Worm (Caenorhabditis elegans) whole organism, young adult: ENCODE data around the gene M117.4.

Source experiments
- B0019.2 ChIP-seq: fragments of 200-800 bp; sonication (Bioruptor generic); conservative IDR thresholded peaks from 2 replicates; pipeline ENCODE4 v1.3.6; 2022; ENCODE audit warnings: missing genetic modification reagents, missing genetic modification characterization, missing compliant biosample characterization
- B0035.1 ChIP-seq: sonication (generic microtip); optimal IDR thresholded peaks from 2 replicates; lab custom pipeline; 2016; ENCODE audit warnings: missing genetic modification characterization, mild to moderate bottlenecking, missing compliant biosample characterization, missing genotype, missing genetic modification reagents
- C17E4.6 ChIP-seq: fragments of 200-800 bp; sonication (Bioruptor generic); IDR thresholded peaks from 2 replicates; pipeline ENCODE4 v1.3.6; 2022; ENCODE audit warnings: missing genetic modification reagents, missing genetic modification characterization, missing compliant biosample characterization
- F57A8.1 ChIP-seq: fragments of 200-800 bp; sonication (Bioruptor generic); optimal IDR thresholded peaks from 2 replicates; lab custom pipeline; 2018; ENCODE audit warnings: mild to moderate bottlenecking, missing genetic modification characterization, moderate library complexity, missing compliant biosample characterization
- T07F8.4 ChIP-seq: sonication (generic microtip); optimal IDR thresholded peaks from 2 replicates; lab custom pipeline; 2016; ENCODE audit warnings: mild to moderate bottlenecking, missing genetic modification characterization, moderate library complexity, missing compliant biosample characterization
- T26A5.8 ChIP-seq: sonication (generic microtip); optimal IDR thresholded peaks from 2 replicates; lab custom pipeline; 2016; ENCODE audit warnings: missing genetic modification characterization, missing compliant biosample characterization
- Y53G8AR.9 ChIP-seq: fragments of 200-800 bp; sonication (Bioruptor generic); conservative IDR thresholded peaks from 2 replicates; pipeline ENCODE4 v1.3.6; 2022; ENCODE audit warnings: missing genetic modification reagents, missing genetic modification characterization, missing compliant biosample characterization
- Y56A3A.18 ChIP-seq: fragments of 200-800 bp; sonication (Bioruptor generic); IDR thresholded peaks from 2 replicates; pipeline ENCODE4 v1.3.6; 2022; ENCODE audit warnings: missing genetic modification reagents, missing genetic modification characterization, missing compliant biosample characterization
- Y67H2A.10 ChIP-seq: fragments of 200-800 bp; sonication (Bioruptor generic); conservative IDR thresholded peaks from 2 replicates; pipeline ENCODE4 v1.3.6; 2022; ENCODE audit warnings: missing genetic modification reagents, missing genetic modification characterization, missing compliant biosample characterization
- Y79H2A.3 ChIP-seq: fragments of 200-800 bp; sonication (Bioruptor generic); conservative IDR thresholded peaks from 2 replicates; pipeline ENCODE4 v1.3.6; 2022; ENCODE audit warnings: missing genetic modification reagents, missing genetic modification characterization, missing compliant biosample characterization
- ZK185.1 ChIP-seq: sonication (generic microtip); optimal IDR thresholded peaks from 2 replicates; lab custom pipeline; 2016; ENCODE audit warnings: mild to moderate bottlenecking, missing genetic modification characterization, missing compliant biosample characterization; ENCODE audit not compliant: poor library complexity, severe bottlenecking
- akir-1 ChIP-seq: fragments of 200-800 bp; sonication (Bioruptor generic); optimal IDR thresholded peaks from 2 replicates; lab custom pipeline; 2018; ENCODE audit warnings: mild to moderate bottlenecking, missing genetic modification characterization, moderate library complexity, missing compliant biosample characterization
- ama-1 ChIP-seq, 3 experiments: fragments of 150-350 bp in 1 of 3; sonication (generic microtip) in 2 of 3; optimal IDR thresholded peaks; 2 replicates each; lab custom pipeline; 2014 to 2018; ENCODE audit warnings: missing biosample characterization in 2 of 3, missing genetic modification characterization in 2 of 3, missing genetic modification reagents in 2 of 3
- aptf-3 ChIP-seq: fragments of 200-800 bp; sonication (Bioruptor generic); IDR thresholded peaks from 2 replicates; pipeline ENCODE4 v1.3.6; 2022; ENCODE audit warnings: missing genetic modification characterization, missing compliant biosample characterization
- atf-7 ChIP-seq: sonication (generic microtip); optimal IDR thresholded peaks from 2 replicates; lab custom pipeline; 2017; ENCODE audit warnings: mild to moderate bottlenecking, missing genetic modification characterization, missing compliant biosample characterization
- athp-1 ChIP-seq: sonication (generic microtip); optimal IDR thresholded peaks from 2 replicates; lab custom pipeline; 2017; ENCODE audit warnings: mild to moderate bottlenecking, missing genetic modification characterization, missing compliant biosample characterization
- attf-5 ChIP-seq: fragments of 200-800 bp; sonication (Bioruptor generic); optimal IDR thresholded peaks from 2 replicates; lab custom pipeline; 2018; ENCODE audit warnings: mild to moderate bottlenecking, missing genetic modification characterization, missing compliant biosample characterization
- attf-6 ChIP-seq: fragments of 200-800 bp; sonication (Bioruptor generic); IDR thresholded peaks from 2 replicates; pipeline ENCODE4 v1.3.6; 2022; ENCODE audit warnings: missing genetic modification reagents, missing genetic modification characterization, missing compliant biosample characterization
- bed-1 ChIP-seq: fragments of 200-800 bp; sonication (Bioruptor generic); IDR thresholded peaks from 2 replicates; pipeline ENCODE4 v1.3.6; 2022; ENCODE audit warnings: missing genetic modification reagents, missing genetic modification characterization, missing compliant biosample characterization
- efl-1 ChIP-seq: fragments of 150-350 bp; optimal IDR thresholded peaks from 2 replicates; lab custom pipeline; 2014; ENCODE audit warnings: missing biosample characterization, missing genetic modification reagents, missing genetic modification characterization
- ekl-4 ChIP-seq: fragments of 200-800 bp; sonication (Bioruptor generic); IDR thresholded peaks from 2 replicates; pipeline ENCODE4 v1.3.6; 2022; ENCODE audit warnings: missing genetic modification reagents, missing genetic modification characterization, missing compliant biosample characterization
- fkh-3 ChIP-seq: sonication (generic microtip); optimal IDR thresholded peaks from 2 replicates; lab custom pipeline; 2016; ENCODE audit warnings: mild to moderate bottlenecking, missing genetic modification characterization, missing compliant biosample characterization
- gei-17 ChIP-seq: fragments of 200-800 bp; sonication (Bioruptor generic); optimal IDR thresholded peaks from 2 replicates; lab custom pipeline; 2018; ENCODE audit warnings: mild to moderate bottlenecking, missing genetic modification characterization, missing compliant biosample characterization
- hlh-12 ChIP-seq: sonication (generic microtip); optimal IDR thresholded peaks from 2 replicates; lab custom pipeline; 2016; ENCODE audit warnings: missing genetic modification characterization, missing compliant biosample characterization
- hlh-26 ChIP-seq: fragments of 200-800 bp; sonication (Bioruptor generic); conservative IDR thresholded peaks from 2 replicates; pipeline ENCODE4 v1.3.6; 2022; ENCODE audit warnings: missing genetic modification reagents, missing genetic modification characterization, missing compliant biosample characterization
- hmg-1.2 ChIP-seq: fragments of 200-800 bp; sonication (Bioruptor generic); IDR thresholded peaks from 2 replicates; pipeline ENCODE4 v1.3.6; 2022; ENCODE audit warnings: missing genetic modification reagents, missing genetic modification characterization, missing compliant biosample characterization
- hmg-20 ChIP-seq: fragments of 200-800 bp; sonication (Bioruptor generic); IDR thresholded peaks from 2 replicates; pipeline ENCODE4 v1.3.6; 2022; ENCODE audit warnings: missing genetic modification reagents, missing genetic modification characterization, missing compliant biosample characterization
- hrde-1 ChIP-seq: sonication (generic microtip); optimal IDR thresholded peaks from 2 replicates; lab custom pipeline; 2016; ENCODE audit warnings: missing genetic modification characterization, mild to moderate bottlenecking, missing compliant biosample characterization, moderate library complexity, missing genotype, missing genetic modification reagents, borderline replicate concordance
- let-526 ChIP-seq: fragments of 200-800 bp; sonication (Bioruptor generic); IDR thresholded peaks from 2 replicates; pipeline ENCODE4 v1.3.6; 2022; ENCODE audit warnings: missing genetic modification reagents, missing genetic modification characterization, missing compliant biosample characterization
- lin-26 ChIP-seq: fragments of 200-800 bp; sonication (Bioruptor generic); IDR thresholded peaks from 2 replicates; pipeline ENCODE4 v1.3.6; 2022; ENCODE audit warnings: missing genetic modification reagents, missing genetic modification characterization, missing compliant biosample characterization
- lin-35 ChIP-seq, 3 experiments: fragments of 150-350 bp in 2 of 3; sonication (generic microtip) in 1 of 3; optimal IDR thresholded peaks; 2 replicates each; lab custom pipeline; 2014 to 2018; ENCODE audit warnings: missing biosample characterization in 3 of 3, missing genetic modification characterization in 3 of 3, missing genetic modification reagents in 3 of 3
- lin-54 ChIP-seq: fragments of 200-800 bp; sonication (Bioruptor generic); optimal IDR thresholded peaks from 2 replicates; lab custom pipeline; 2018; ENCODE audit warnings: mild to moderate bottlenecking, missing genetic modification characterization, missing compliant biosample characterization
- lsl-1 ChIP-seq: fragments of 200-800 bp; sonication (Bioruptor generic); optimal IDR thresholded peaks from 2 replicates; lab custom pipeline; 2018; ENCODE audit warnings: mild to moderate bottlenecking, missing genetic modification characterization, moderate library complexity, missing compliant biosample characterization
- madf-8 ChIP-seq: fragments of 200-800 bp; sonication (Bioruptor generic); conservative IDR thresholded peaks from 2 replicates; pipeline ENCODE4 v1.3.6; 2022; ENCODE audit warnings: missing genetic modification reagents, missing genetic modification characterization, missing compliant biosample characterization
- mel-28 ChIP-seq: sonication (generic microtip); optimal IDR thresholded peaks from 2 replicates; lab custom pipeline; 2016; ENCODE audit warnings: borderline replicate concordance, mild to moderate bottlenecking, missing genetic modification characterization, missing compliant biosample characterization
- nfyb-1 ChIP-seq: fragments of 200-800 bp; sonication (Bioruptor generic); IDR thresholded peaks from 2 replicates; pipeline ENCODE4 v1.3.6; 2022; ENCODE audit warnings: missing genetic modification reagents, missing genetic modification characterization, missing compliant biosample characterization
- nhr-179 ChIP-seq: sonication (generic microtip); optimal IDR thresholded peaks from 2 replicates; lab custom pipeline; 2016; ENCODE audit warnings: mild to moderate bottlenecking, missing genetic modification characterization, missing compliant biosample characterization
- repo-1 ChIP-seq: sonication (generic microtip); optimal IDR thresholded peaks from 2 replicates; lab custom pipeline; 2017; ENCODE audit warnings: mild to moderate bottlenecking, missing genetic modification characterization, missing compliant biosample characterization
- sdz-38 ChIP-seq: sonication (generic microtip); optimal IDR thresholded peaks from 2 replicates; lab custom pipeline; 2016; ENCODE audit warnings: missing genotype, missing genetic modification characterization, missing compliant biosample characterization
- snpc-1.1 ChIP-seq: sonication (generic microtip); optimal IDR thresholded peaks from 2 replicates; lab custom pipeline; 2017; ENCODE audit warnings: missing genetic modification characterization, mild to moderate bottlenecking, missing compliant biosample characterization, antibody characterized with exemption, moderate library complexity, missing genotype, missing genetic modification reagents; ENCODE audit not compliant: insufficient read depth
- snpc-3.4 ChIP-seq: sonication (generic microtip); optimal IDR thresholded peaks from 2 replicates; lab custom pipeline; 2017; ENCODE audit warnings: missing genetic modification characterization, mild to moderate bottlenecking, missing compliant biosample characterization, antibody characterized with exemption, moderate library complexity, missing genotype, missing genetic modification reagents
- snpc-4 ChIP-seq, 5 experiments: fragments of 150-350 bp in 1 of 5; sonication (generic microtip) in 4 of 5; optimal IDR thresholded peaks; 2 replicates each; lab custom pipeline; 2014 to 2018; ENCODE audit warnings: missing genetic modification characterization in 5 of 5, missing biosample characterization in 3 of 5, antibody characterized with exemption in 2 of 5, mild to moderate bottlenecking in 2 of 5, missing compliant biosample characterization in 2 of 5, missing genotype in 2 of 5, moderate library complexity in 2 of 5, missing genetic modification reagents in 1 of 5
- sptf-2 ChIP-seq: fragments of 200-800 bp; sonication (Bioruptor generic); optimal IDR thresholded peaks from 2 replicates; lab custom pipeline; 2018; ENCODE audit warnings: mild to moderate bottlenecking, missing genetic modification characterization, missing compliant biosample characterization
- tbx-9 ChIP-seq: sonication (generic microtip); optimal IDR thresholded peaks from 2 replicates; lab custom pipeline; 2016; ENCODE audit warnings: borderline replicate concordance, missing genetic modification characterization, inconsistent platforms, missing compliant biosample characterization
- xnd-1 ChIP-seq: sonication (generic microtip); optimal IDR thresholded peaks from 2 replicates; lab custom pipeline; 2016; ENCODE audit warnings: missing genotype, missing genetic modification reagents, missing genetic modification characterization, missing compliant biosample characterization
- ztf-26 ChIP-seq: sonication (generic microtip); optimal IDR thresholded peaks from 2 replicates; lab custom pipeline; 2017; ENCODE audit warnings: missing genetic modification characterization, missing compliant biosample characterization
- ztf-3 ChIP-seq: fragments of 200-800 bp; sonication (Bioruptor generic); optimal IDR thresholded peaks from 2 replicates; lab custom pipeline; 2018; ENCODE audit warnings: mild to moderate bottlenecking, missing genetic modification characterization, missing compliant biosample characterization
- ztf-6 ChIP-seq: fragments of 200-800 bp; sonication (Bioruptor generic); IDR thresholded peaks from 2 replicates; pipeline ENCODE4 v1.3.6; 2022; ENCODE audit warnings: missing genetic modification reagents, missing genetic modification characterization, missing compliant biosample characterization

Gene M117.4

DNA sequence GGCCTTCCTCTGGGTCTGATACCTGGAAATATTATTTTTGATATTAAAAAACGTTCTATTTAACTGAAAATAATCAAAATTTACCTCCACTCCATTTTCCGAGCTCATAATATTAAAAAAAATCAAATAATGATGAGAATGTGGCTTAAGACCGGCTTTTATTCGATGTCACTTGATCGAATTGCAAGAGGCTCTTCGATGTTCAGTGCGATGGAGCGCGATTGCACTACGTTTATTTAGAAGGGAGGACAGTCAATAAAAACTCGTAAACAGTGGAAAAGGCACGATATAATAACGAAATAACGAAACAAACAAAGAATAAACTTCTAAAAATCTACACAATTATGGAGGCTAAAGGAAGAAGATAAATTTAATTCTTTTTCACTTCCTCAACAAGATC is 21.4 kb upstream of the M117.4 start, which contains the start of gene tag-30 (continued):
- TF ChIP-seq B0035.1 (tag; lab: Kevin White, UChicago) (no peak), T26A5.8 (tag; lab: Kevin White, UChicago) (no peak), lsl-1 (GFP tag; lab: Kevin White, UChicago) (peak; percentile 1), lin-35 (GFP tag; optimal IDR thresholded peaks at IDR 0.05; lab: Kevin White, UChicago) (no peak), Y67H2A.10 (GFP tag; lab: Robert Waterston, UW) (no peak), repo-1 (tag; lab: Kevin White, UChicago) (no peak), efl-1 (GFP tag; lab: Kevin White, UChicago) (no peak), fkh-3 (no peak), snpc-3.4 (peak; percentile 28), attf-6 (GFP tag; lab: Robert Waterston, UW) (no peak), ztf-3 (GFP tag; lab: Kevin White, UChicago) (no peak), Y53G8AR.9 (0 out of 2 replicates have a peak, but pooled peaks have one; percentile 45), F57A8.1 (no peak), hlh-26 (no peak), sptf-2 (GFP tag; lab: Kevin White, UChicago) (no peak), snpc-1.1 (tag; lab: Kevin White, UChicago) (no peak), aptf-3 (no peak), mel-28 (tag; lab: Kevin White, UChicago) (no peak), atf-7 (tag; lab: Kevin White, UChicago) (no peak), snpc-4 (GFP tag; optimal IDR thresholded peaks at IDR 0.05; lab: Kevin White, UChicago) (no peak), snpc-4 (tag; optimal IDR thresholded peaks at IDR 0.05; lab: Kevin White, UChicago) (peak in 2 of 4 experiments; percentile 8 to 25), hmg-20 (GFP tag; lab: Robert Waterston, UW) (no peak), hmg-1.2 (GFP tag; lab: Robert Waterston, UW) (peak; percentile 25; the same call in 1 of the 2 replicates), tbx-9 (tag; lab: Kevin White, UChicago) (no peak), ekl-4 (GFP tag; lab: Robert Waterston, UW) (no peak), T07F8.4 (tag; lab: Kevin White, UChicago) (no peak), ztf-6 (GFP tag; lab: Robert Waterston, UW) (no peak), nfyb-1 (GFP tag; lab: Robert Waterston, UW) (no peak), ZK185.1 (tag; lab: Kevin White, UChicago) (no peak), nhr-179 (tag; lab: Kevin White, UChicago) (no peak), athp-1 (tag; lab: Kevin White, UChicago) (no peak), lin-54 (GFP tag; lab: Kevin White, UChicago) (no peak), lin-26 (GFP tag; lab: Robert Waterston, UW) (no peak), let-526 (no peak), madf-8 (GFP tag; lab: Robert Waterston, UW) (no peak), hrde-1 (tag; lab: Kevin White, UChicago) (peak; percentile 16), B0019.2 (GFP tag; lab: Robert Waterston, UW) (no peak), Y56A3A.18 (no peak), sdz-38 (tag; lab: Kevin White, UChicago) (no peak), xnd-1 (tag; lab: Kevin White, UChicago) (no peak), bed-1 (GFP tag; lab: Robert Waterston, UW) (no peak), hlh-12 (tag; lab: Kevin White, UChicago) (no peak), ama-1 (optimal IDR thresholded peaks at IDR 0.05; lab: Kevin White, UChicago) (no peak), ama-1 (GFP tag; optimal IDR thresholded peaks at IDR 0.05; lab: Kevin White, UChicago) (peak in 1 of 2 experiments; percentile 58), C17E4.6 (GFP tag; lab: Robert Waterston, UW) (no peak), gei-17 (GFP tag; lab: Kevin White, UChicago) (no peak), akir-1 (GFP tag; lab: Kevin White, UChicago) (no peak), ztf-26 (tag; lab: Kevin White, UChicago) (no peak), attf-5 (peak; percentile 58), Y79H2A.3 (GFP tag; lab: Robert Waterston, UW) (no peak)
- TF ChIP-seq, all 124 proteins: peak for 17
